Fruit fly (Drosophila melanogaster): Measurements from ENCODE around the gene RecQ4.
A peak's percentile ranks its signal among the peaks of the same experiment; 100 is the strongest.

Gene RecQ4

dm6 chr3L:8185263-8186227 lies 9.8 kb upstream of the RecQ4 start (continued):
- peak; percentile 47 for TF ChIP-seq seq (GFP tag; IDR thresholded peaks at IDR 0.05)
- TF ChIP-seq CG12391 (tag; optimal IDR thresholded peaks at IDR 0.05), result peak; percentile 55
- TF ChIP-seq HHEX (GFP tag; optimal IDR thresholded peaks at IDR 0.05), result peak; percentile 20
- peak; percentile 8 for TF ChIP-seq CG10274 (GFP tag; optimal IDR thresholded peaks at IDR 0.05)
- TF ChIP-seq Atf-2 (GFP tag; optimal IDR thresholded peaks at IDR 0.05), result peak; percentile 69
- peak; percentile 49 for TF ChIP-seq CG8944 (GFP tag; optimal IDR thresholded peaks at IDR 0.05)
- TF ChIP-seq dysf (GFP tag; IDR thresholded peaks at IDR 0.05), result peak; percentile 75
- TF ChIP-seq CG11695 (GFP tag; IDR thresholded peaks at IDR 0.05), result 0 out of 3 replicates have a peak, but pooled peaks have one; percentile 34
- TF ChIP-seq dpn (GFP tag; optimal IDR thresholded peaks at IDR 0.05), result peak; percentile 38 to 48
- peak; percentile 64 for TF ChIP-seq CG3281 (GFP tag; optimal IDR thresholded peaks at IDR 0.05)
- TF ChIP-seq dimm (GFP tag; IDR thresholded peaks at IDR 0.05), result no peak
- peak; percentile 62 for TF ChIP-seq CG9932 (GFP tag; IDR thresholded peaks at IDR 0.05)
- peak; percentile 63 for TF ChIP-seq lmd (GFP tag; IDR thresholded peaks at IDR 0.05)
- TF ChIP-seq fd3F (GFP tag; optimal IDR thresholded peaks at IDR 0.05), result no peak
- no peak for TF ChIP-seq sc (optimal IDR thresholded peaks at IDR 0.05)
- peak; percentile 6 for TF ChIP-seq sc (GFP tag; optimal IDR thresholded peaks at IDR 0.05)
- TF ChIP-seq CG12219 (GFP tag; optimal IDR thresholded peaks at IDR 0.05), result peak; percentile 18
- TF ChIP-seq CG34376 (GFP tag; optimal IDR thresholded peaks at IDR 0.05), result peak; percentile 97
- peak; percentile 67 for TF ChIP-seq CG7786 (GFP tag; optimal IDR thresholded peaks at IDR 0.05)
- TF ChIP-seq Hmr (GFP tag; optimal IDR thresholded peaks at IDR 0.05), result peak; percentile 41
- TF ChIP-seq slp2 (GFP tag; optimal IDR thresholded peaks at IDR 0.05), result peak; percentile 9
- TF ChIP-seq chm (GFP tag; IDR thresholded peaks at IDR 0.05), result no peak
- peak; percentile 27 for TF ChIP-seq CG9727 (GFP tag; optimal IDR thresholded peaks at IDR 0.05)
- TF ChIP-seq pnt (GFP tag; optimal IDR thresholded peaks at IDR 0.05), result peak; percentile 3
- TF ChIP-seq CHES-1-like (GFP tag; optimal IDR thresholded peaks at IDR 0.05), result peak; percentile 44
- TF ChIP-seq CG1602 (GFP tag; optimal IDR thresholded peaks at IDR 0.05), result peak; percentile 42
- TF ChIP-seq twi (tag; optimal IDR thresholded peaks at IDR 0.05), result no peak
- peak; percentile 58 for TF ChIP-seq CG7839 (tag; optimal IDR thresholded peaks at IDR 0.05)
- peak; percentile 10 for TF ChIP-seq CG12299 (tag; optimal IDR thresholded peaks at IDR 0.05)
- peak; percentile 64 for TF ChIP-seq lilli (GFP tag; optimal IDR thresholded peaks at IDR 0.05)
- peak; percentile 47 for TF ChIP-seq CG9817 (tag; optimal IDR thresholded peaks at IDR 0.05)
- peak; percentile 4 for TF ChIP-seq CG6765 (GFP tag; optimal IDR thresholded peaks at IDR 0.05)
- peak; percentile 49 for TF ChIP-seq HmgD (GFP tag; optimal IDR thresholded peaks at IDR 0.05)
- TF ChIP-seq ab (GFP tag; optimal IDR thresholded peaks at IDR 0.05), result no peak
- no peak for TF ChIP-seq CG10462 (GFP tag; optimal IDR thresholded peaks at IDR 0.05)
- TF ChIP-seq sug (tag; optimal IDR thresholded peaks at IDR 0.05), result peak; percentile 100
- no peak for TF ChIP-seq gfzf (GFP tag; optimal IDR thresholded peaks at IDR 0.05)
- TF ChIP-seq CG8290 (GFP tag; optimal IDR thresholded peaks at IDR 0.05), result no peak
- peak in 1 of 2 experiments; percentile 61 for TF ChIP-seq CG8290 (tag; optimal IDR thresholded peaks at IDR 0.05)
- peak; percentile 63 for TF ChIP-seq CG16863 (GFP tag; optimal IDR thresholded peaks at IDR 0.05)
- TF ChIP-seq Lim3 (GFP tag; IDR thresholded peaks at IDR 0.05), result no peak
- peak; percentile 7 for TF ChIP-seq fd96Cb (tag; optimal IDR thresholded peaks at IDR 0.05)
- no peak for TF ChIP-seq z (GFP tag; IDR thresholded peaks at IDR 0.05)
- TF ChIP-seq CoRest (tag; optimal IDR thresholded peaks at IDR 0.05), result peak; percentile 59
- TF ChIP-seq zf30C (GFP tag; optimal IDR thresholded peaks at IDR 0.05), result no peak
- TF ChIP-seq nom (GFP tag; optimal IDR thresholded peaks at IDR 0.05), result peak; percentile 40
- peak; percentile 55 for TF ChIP-seq pho (GFP tag; optimal IDR thresholded peaks at IDR 0.05)
- TF ChIP-seq odd (GFP tag; optimal IDR thresholded peaks at IDR 0.05), result peak; percentile 41
- no peak for TF ChIP-seq pan (optimal IDR thresholded peaks at IDR 0.05)
- peak in 1 of 2 experiments; percentile 46 for TF ChIP-seq pan (GFP tag; optimal IDR thresholded peaks at IDR 0.05 in 1 of 2, IDR thresholded peaks at IDR 0.05 in 1 of 2)
